Fruit fly (Drosophila melanogaster): ENCODE data around the gene Moca-cyp.

Gene Moca-cyp

dm6 chr3R:28307926-28308746, 32.0 kb upstream of the Moca-cyp start (continued):
- TF ChIP-seq CG16779 (tag; optimal IDR thresholded peaks at IDR 0.05) (no peak), Ets96B (tag; optimal IDR thresholded peaks at IDR 0.05) (no peak), Hr4 (GFP tag; optimal IDR thresholded peaks at IDR 0.05) (peak; percentile 54), fd59A (GFP tag; optimal IDR thresholded peaks at IDR 0.05) (no peak), CG8119 (GFP tag; IDR thresholded peaks at IDR 0.05) (0 out of 3 replicates have a peak, but pooled peaks have one; percentile 27), CG10631 (GFP tag; optimal IDR thresholded peaks at IDR 0.05) (no peak), Sox14 (GFP tag; optimal IDR thresholded peaks at IDR 0.05) (no peak), CG1621 (tag; optimal IDR thresholded peaks at IDR 0.05) (no peak), CG3032 (tag; optimal IDR thresholded peaks at IDR 0.05) (no peak), net (GFP tag; optimal IDR thresholded peaks at IDR 0.05) (no peak), Lpt (GFP tag; optimal IDR thresholded peaks at IDR 0.05) (no peak), CG6163 (GFP tag; IDR thresholded peaks at IDR 0.05) (0 out of 3 replicates have a peak, but pooled peaks have one; percentile 33), ss (GFP tag; optimal IDR thresholded peaks at IDR 0.05) (no peak), CG6854 (GFP tag; optimal IDR thresholded peaks at IDR 0.05) (no peak), cyc (GFP tag; optimal IDR thresholded peaks at IDR 0.05) (no peak), dsx (GFP tag; optimal IDR thresholded peaks at IDR 0.05; ENCODE audit: poor library complexity, severe bottlenecking) (no peak)

dm6 chr3R:28317151-28317844, 22.8 kb upstream of the Moca-cyp start:
- TF ChIP-seq cyc (GFP tag; optimal IDR thresholded peaks at IDR 0.05) (peak; percentile 21), dsx (GFP tag; optimal IDR thresholded peaks at IDR 0.05; ENCODE audit: poor library complexity, severe bottlenecking) (no peak), CG3919 (GFP tag; optimal IDR thresholded peaks at IDR 0.05) (peak; percentile 16), CG8119 (GFP tag; IDR thresholded peaks at IDR 0.05) (no peak), CG1621 (tag; optimal IDR thresholded peaks at IDR 0.05) (no peak), vri (GFP tag; optimal IDR thresholded peaks at IDR 0.05) (no peak), CG10669 (GFP tag; optimal IDR thresholded peaks at IDR 0.05) (peak; percentile 23), esn (GFP tag; optimal IDR thresholded peaks at IDR 0.05) (no peak), Ets96B (tag; optimal IDR thresholded peaks at IDR 0.05) (no peak), CG6808 (GFP tag; optimal IDR thresholded peaks at IDR 0.05) (peak; percentile 37), Eip78C (GFP tag) (peak; percentile 19), acj6 (GFP tag; optimal IDR thresholded peaks at IDR 0.05) (no peak), CG15336 (GFP tag; IDR thresholded peaks at IDR 0.05) (no peak), CG6163 (GFP tag; IDR thresholded peaks at IDR 0.05) (0 out of 3 replicates have a peak, but pooled peaks have one; percentile 12)

dm6 chr3R:28323718-28324350, 16.3 kb upstream of the Moca-cyp start:
- TF ChIP-seq Eip75B (GFP tag; optimal IDR thresholded peaks at IDR 0.05), result no peak
- no peak for TF ChIP-seq CG31627 (GFP tag; optimal IDR thresholded peaks at IDR 0.05)
- TF ChIP-seq Sox14 (GFP tag; optimal IDR thresholded peaks at IDR 0.05), result no peak
- no peak for TF ChIP-seq CG10631 (GFP tag; optimal IDR thresholded peaks at IDR 0.05)
- TF ChIP-seq CG8119 (GFP tag; IDR thresholded peaks at IDR 0.05), result no peak
- TF ChIP-seq eg (GFP tag; IDR thresholded peaks at IDR 0.05), result no peak
- TF ChIP-seq dsx (GFP tag; optimal IDR thresholded peaks at IDR 0.05; ENCODE audit: poor library complexity, severe bottlenecking), result no peak
- TF ChIP-seq Smox (GFP tag; optimal IDR thresholded peaks at IDR 0.05), result no peak
- TF ChIP-seq svp (GFP tag), result no peak
- no peak for TF ChIP-seq salr (GFP tag; optimal IDR thresholded peaks at IDR 0.05)
- TF ChIP-seq cyc (GFP tag; optimal IDR thresholded peaks at IDR 0.05), result no peak
- TF ChIP-seq vri (GFP tag; optimal IDR thresholded peaks at IDR 0.05), result no peak
- TF ChIP-seq CG6808 (GFP tag; optimal IDR thresholded peaks at IDR 0.05), result no peak
- TF ChIP-seq Eip78C (GFP tag), result no peak
- no peak for TF ChIP-seq fkh (GFP tag; optimal IDR thresholded peaks at IDR 0.05)
- TF ChIP-seq OdsH (GFP tag; optimal IDR thresholded peaks at IDR 0.05), result no peak
- no peak for TF ChIP-seq CG11762 (GFP tag; optimal IDR thresholded peaks at IDR 0.05; ENCODE audit: insufficient read depth)
- no peak for TF ChIP-seq Gug (GFP tag; IDR thresholded peaks at IDR 0.05)
- TF ChIP-seq CG11902 (GFP tag; optimal IDR thresholded peaks at IDR 0.05), result no peak
- TF ChIP-seq CG6163 (GFP tag; IDR thresholded peaks at IDR 0.05), result no peak
